Worm (Caenorhabditis elegans) whole organism, mixed stage, embryonic: ENCODE data around the gene F41B5.12.
"Not testable (repeated sequence)": the region's sequence is repeated elsewhere in the genome, so short reads cannot be mapped to it uniquely, and the experiment has no call there.

Source experiments
- bed-3 ChIP-seq: fragments of 200-800 bp; sonication (Bioruptor generic); optimal IDR thresholded peaks from 3 replicates; lab custom pipeline; 2018; ENCODE audit warnings: mild to moderate bottlenecking, missing genetic modification characterization, moderate library complexity, missing compliant biosample characterization
- blmp-1 ChIP-seq: fragments of 150-350 bp; optimal IDR thresholded peaks from 2 replicates; lab custom pipeline; 2014; ENCODE audit warnings: missing biosample characterization, missing genetic modification characterization
- ceh-39 ChIP-seq: fragments of 150-350 bp; optimal IDR thresholded peaks from 2 replicates; lab custom pipeline; 2014; ENCODE audit warnings: missing biosample characterization, missing genetic modification characterization
- ceh-43 ChIP-seq: fragments of 200-800 bp; sonication (Bioruptor generic); optimal IDR thresholded peaks from 2 replicates; lab custom pipeline; 2018; ENCODE audit warnings: mild to moderate bottlenecking, missing genetic modification characterization, moderate library complexity, missing compliant biosample characterization
- ceh-83 ChIP-seq: fragments of 200-800 bp; sonication (Bioruptor generic); optimal IDR thresholded peaks from 2 replicates; lab custom pipeline; 2018; ENCODE audit warnings: mild to moderate bottlenecking, missing genetic modification characterization, missing compliant biosample characterization
- ces-1 ChIP-seq: fragments of 150-350 bp; optimal IDR thresholded peaks from 2 replicates; lab custom pipeline; 2014; ENCODE audit warnings: missing biosample characterization, missing genetic modification reagents, missing genetic modification characterization
- cnd-1 ChIP-seq: fragments of 200-800 bp; sonication (Bioruptor generic); optimal IDR thresholded peaks from 2 replicates; lab custom pipeline; 2018; ENCODE audit warnings: mild to moderate bottlenecking, missing genetic modification characterization, missing compliant biosample characterization
- drap-1 ChIP-seq: fragments of 200-800 bp; sonication (Bioruptor generic); optimal IDR thresholded peaks from 3 replicates; lab custom pipeline; 2018; ENCODE audit warnings: mild to moderate bottlenecking, missing genetic modification characterization, missing compliant biosample characterization
- elt-1 ChIP-seq: sonication (generic microtip); optimal IDR thresholded peaks from 2 replicates; lab custom pipeline; 2017; ENCODE audit warnings: missing genetic modification characterization, mild to moderate bottlenecking, missing compliant biosample characterization, antibody characterized with exemption, moderate library complexity, borderline replicate concordance; ENCODE audit not compliant: insufficient read depth
- elt-3 ChIP-seq: fragments of 150-350 bp; optimal IDR thresholded peaks from 2 replicates; lab custom pipeline; 2014; ENCODE audit warnings: missing biosample characterization, missing genetic modification characterization
- flh-1 ChIP-seq: fragments of 200-800 bp; sonication (Bioruptor generic); optimal IDR thresholded peaks from 2 replicates; lab custom pipeline; 2018; ENCODE audit warnings: mild to moderate bottlenecking, missing genetic modification characterization, moderate library complexity, missing compliant biosample characterization
- hlh-1 ChIP-seq: fragments of 150-350 bp; optimal IDR thresholded peaks from 2 replicates; lab custom pipeline; 2014; ENCODE audit warnings: missing biosample characterization, missing genetic modification reagents, missing genetic modification characterization
- lin-13 ChIP-seq: fragments of 150-350 bp; optimal IDR thresholded peaks from 2 replicates; lab custom pipeline; 2014; ENCODE audit warnings: missing biosample characterization, missing genetic modification characterization
- lin-32 ChIP-seq: fragments of 200-800 bp; sonication (Bioruptor generic); optimal IDR thresholded peaks from 2 replicates; lab custom pipeline; 2018; ENCODE audit warnings: mild to moderate bottlenecking, missing genetic modification characterization, missing compliant biosample characterization
- lsy-2 ChIP-seq: fragments of 150-350 bp; optimal IDR thresholded peaks from 2 replicates; lab custom pipeline; 2014; ENCODE audit warnings: missing biosample characterization, missing genetic modification characterization
- mab-5 ChIP-seq: fragments of 150-350 bp; optimal IDR thresholded peaks from 2 replicates; lab custom pipeline; 2014; ENCODE audit warnings: missing biosample characterization, missing genetic modification characterization
- mep-1 ChIP-seq: fragments of 150-350 bp; optimal IDR thresholded peaks from 2 replicates; lab custom pipeline; 2017; ENCODE audit warnings: missing biosample characterization, missing genetic modification reagents, missing genetic modification characterization, inconsistent platforms
- mls-2 ChIP-seq: sonication (generic microtip); optimal IDR thresholded peaks from 2 replicates; lab custom pipeline; 2016; ENCODE audit warnings: mild to moderate bottlenecking, missing genetic modification characterization, moderate library complexity, missing compliant biosample characterization
- nhr-12 ChIP-seq: fragments of 150-350 bp; optimal IDR thresholded peaks from 2 replicates; lab custom pipeline; 2014; ENCODE audit warnings: missing biosample characterization, missing genetic modification characterization
- nhr-2 ChIP-seq: fragments of 150-350 bp; optimal IDR thresholded peaks from 2 replicates; lab custom pipeline; 2014; ENCODE audit warnings: missing biosample characterization, missing genetic modification characterization
- nhr-237 ChIP-seq: fragments of 150-350 bp; optimal IDR thresholded peaks from 2 replicates; lab custom pipeline; 2014; ENCODE audit warnings: missing biosample characterization, missing genetic modification characterization
- nhr-28 ChIP-seq: fragments of 150-350 bp; optimal IDR thresholded peaks from 2 replicates; lab custom pipeline; 2014; ENCODE audit warnings: missing biosample characterization, missing genetic modification characterization
- nhr-76 ChIP-seq: sonication (generic microtip); optimal IDR thresholded peaks from 2 replicates; lab custom pipeline; 2017; ENCODE audit warnings: missing biosample characterization, missing genetic modification characterization
- pha-4 ChIP-seq: fragments of 150-350 bp; optimal IDR thresholded peaks from 2 replicates; lab custom pipeline; 2018; ENCODE audit warnings: missing biosample characterization, missing genetic modification reagents, missing genetic modification characterization
- sem-2 ChIP-seq: fragments of 200-800 bp; sonication (Bioruptor generic); optimal IDR thresholded peaks from 2 replicates; lab custom pipeline; 2018; ENCODE audit warnings: mild to moderate bottlenecking, missing genetic modification characterization, missing compliant biosample characterization
- snpc-4 ChIP-seq: fragments of 150-350 bp; optimal IDR thresholded peaks from 2 replicates; lab custom pipeline; 2014; ENCODE audit warnings: missing biosample characterization, missing genetic modification characterization
- sptf-1 ChIP-seq: sonication (generic microtip); optimal IDR thresholded peaks from 2 replicates; lab custom pipeline; 2017; ENCODE audit warnings: mild to moderate bottlenecking, missing genetic modification characterization, moderate library complexity, missing compliant biosample characterization
- tbx-8 ChIP-seq: fragments of 200-800 bp; sonication (Bioruptor generic); optimal IDR thresholded peaks from 2 replicates; lab custom pipeline; 2018; ENCODE audit warnings: mild to moderate bottlenecking, missing genetic modification characterization, moderate library complexity, missing compliant biosample characterization
- unc-120 ChIP-seq: sonication (generic microtip); optimal IDR thresholded peaks from 2 replicates; lab custom pipeline; 2017; ENCODE audit warnings: missing genetic modification characterization, missing compliant biosample characterization; ENCODE audit not compliant: poor library complexity, severe bottlenecking
- unc-39 ChIP-seq: fragments of 150-350 bp; optimal IDR thresholded peaks from 2 replicates; lab custom pipeline; 2014; ENCODE audit warnings: missing biosample characterization, missing genetic modification characterization
- unc-62 ChIP-seq: fragments of 150-350 bp; optimal IDR thresholded peaks from 2 replicates; lab custom pipeline; 2014; ENCODE audit warnings: missing biosample characterization, missing genetic modification reagents, missing genetic modification characterization
- zip-8 ChIP-seq: fragments of 150-350 bp; optimal IDR thresholded peaks from 2 replicates; lab custom pipeline; 2014; ENCODE audit warnings: missing biosample characterization, missing genetic modification characterization
- ztf-11 ChIP-seq: fragments of 150-350 bp; optimal IDR thresholded peaks from 2 replicates; lab custom pipeline; 2014; ENCODE audit warnings: missing biosample characterization, missing genetic modification characterization

Gene F41B5.12

DNA sequence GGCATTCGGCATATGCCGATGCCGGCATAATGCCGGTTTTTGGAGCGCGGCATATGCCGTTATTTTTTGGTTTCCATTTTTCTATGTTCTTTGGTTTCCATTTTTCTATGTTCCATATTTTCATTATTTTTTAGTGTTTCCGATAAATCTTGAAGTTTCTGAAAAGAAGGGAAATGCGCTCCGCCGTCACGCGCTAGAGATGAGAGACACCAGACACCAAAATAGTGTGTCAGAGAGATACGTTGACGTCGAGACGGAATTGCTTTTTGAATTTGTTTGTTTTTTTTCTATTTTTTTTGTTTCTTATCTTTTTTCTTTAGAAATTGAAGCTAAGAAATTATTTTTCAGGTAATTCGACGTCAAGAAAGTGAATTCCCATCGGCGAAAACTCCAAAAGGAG is 5.6 kb upstream of the F41B5.12 start, which contains the start of gene F41B5.1:
TSS of gene F41B5.1 (plus strand) at position 343 of the 400 bp plus-strand sequence.
- TF ChIP-seq drap-1 (GFP tag; lab: Kevin White, UChicago); sptf-1 (tag; lab: Kevin White, UChicago); hlh-1 (tag; lab: Kevin White, UChicago): not testable (repeated sequence)

DNA sequence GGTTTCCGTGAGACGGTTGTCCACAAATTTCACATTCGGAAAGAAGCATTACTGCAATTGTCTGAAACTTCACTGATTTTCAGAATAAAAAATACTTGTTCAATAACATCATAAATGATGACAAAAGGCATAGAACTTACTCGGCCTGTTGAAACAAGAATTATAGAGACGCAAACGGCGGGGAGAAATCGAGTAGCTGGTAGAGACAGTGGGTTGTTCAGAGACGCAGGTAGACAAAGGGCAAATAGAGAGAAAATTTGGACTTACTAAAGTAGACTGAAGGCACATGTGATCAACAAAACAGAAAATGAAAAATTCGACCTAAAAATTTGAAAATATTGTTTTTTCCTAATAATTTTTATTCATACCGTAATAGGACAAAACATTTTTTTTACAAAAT is 1.0 kb upstream of the F41B5.12 start, which contains the start of gene nhr-182:
TSS of gene nhr-182 (minus strand) at position 178 of the 400 bp plus-strand sequence.
- no peak for TF ChIP-seq nhr-28
- TF ChIP-seq unc-62 (GFP tag; lab: Kevin White, UChicago): no peak
- no peak for TF ChIP-seq ceh-43 (GFP tag; lab: Kevin White, UChicago)
- TF ChIP-seq elt-1: no peak
- peak; percentile 75 for TF ChIP-seq pha-4 (tag; lab: Kevin White, UChicago)
- TF ChIP-seq hlh-1 (tag; lab: Kevin White, UChicago): no peak

DNA sequence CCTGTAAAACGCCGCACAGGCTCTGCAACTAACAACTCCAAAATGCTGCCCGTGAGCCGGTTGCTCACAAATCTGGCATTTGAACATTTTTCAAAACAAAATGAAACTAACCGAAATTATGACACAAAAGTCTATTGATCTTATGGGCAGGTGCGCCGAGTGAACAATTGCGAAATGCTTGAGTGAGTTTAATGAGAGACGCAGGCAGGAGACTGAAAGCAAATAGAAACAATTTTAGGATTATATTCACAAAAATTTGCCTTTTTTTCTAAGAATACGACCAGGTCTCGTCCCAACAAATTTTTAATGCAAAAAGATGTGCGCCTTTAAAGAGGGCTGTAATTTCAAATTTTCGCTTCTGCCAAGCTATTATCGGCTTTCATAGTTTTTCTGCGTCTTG is 3.7 kb downstream of the F41B5.12 start, which contains the start of gene nhr-183:
TSS of gene nhr-183 (minus strand) at position 180 of the 400 bp plus-strand sequence.
- no peak for TF ChIP-seq elt-1
- no peak for TF ChIP-seq mep-1 (tag; lab: Kevin White, UChicago)
- no peak for TF ChIP-seq nhr-2 (tag; lab: Kevin White, UChicago)
- no peak for TF ChIP-seq ceh-43 (GFP tag; lab: Kevin White, UChicago)
- TF ChIP-seq sem-2 (GFP tag; lab: Kevin White, UChicago): no peak
- no peak for TF ChIP-seq lsy-2 (tag; lab: Kevin White, UChicago)
- no peak for TF ChIP-seq bed-3 (GFP tag; lab: Kevin White, UChicago)
- TF ChIP-seq unc-39: no peak
- TF ChIP-seq sptf-1 (tag; lab: Kevin White, UChicago): no peak
- TF ChIP-seq ceh-39: no peak
- TF ChIP-seq tbx-8 (GFP tag; lab: Kevin White, UChicago): no peak
- no peak for TF ChIP-seq nhr-76 (tag; lab: Kevin White, UChicago)
- no peak for TF ChIP-seq elt-3 (tag; lab: Kevin White, UChicago)
- no peak for TF ChIP-seq unc-120 (tag; lab: Kevin White, UChicago)
- no peak for TF ChIP-seq pha-4 (tag; lab: Kevin White, UChicago)
- TF ChIP-seq cnd-1 (tag; lab: Kevin White, UChicago): no peak
- TF ChIP-seq flh-1 (GFP tag; lab: Kevin White, UChicago): no peak
- TF ChIP-seq lin-13: no peak

DNA sequence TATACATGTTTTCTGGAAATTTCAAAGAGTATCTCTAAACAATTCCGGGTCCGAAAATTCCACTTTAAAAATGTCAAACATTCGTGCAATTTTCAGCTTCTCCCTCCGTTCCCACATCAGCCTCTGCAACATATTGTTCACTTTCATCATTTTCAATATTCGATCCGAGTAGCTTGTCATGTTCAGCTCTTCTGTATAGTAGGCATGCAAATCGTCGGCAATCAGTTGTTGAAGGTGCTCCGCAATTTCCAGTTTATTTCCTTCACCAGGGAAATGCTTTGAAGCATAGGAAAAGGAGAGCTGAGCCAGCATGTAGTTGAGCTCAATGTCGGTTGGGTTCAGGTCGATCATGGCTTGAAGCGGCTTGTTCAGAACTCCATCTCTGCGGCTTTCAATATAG is 4.2 kb downstream of the F41B5.12 start:
- TF ChIP-seq mls-2 (tag; lab: Kevin White, UChicago) (no peak), snpc-4 (no peak), ztf-11 (tag; lab: Kevin White, UChicago) (no peak)
- TF ChIP-seq, all 35 proteins: peak for 0

DNA sequence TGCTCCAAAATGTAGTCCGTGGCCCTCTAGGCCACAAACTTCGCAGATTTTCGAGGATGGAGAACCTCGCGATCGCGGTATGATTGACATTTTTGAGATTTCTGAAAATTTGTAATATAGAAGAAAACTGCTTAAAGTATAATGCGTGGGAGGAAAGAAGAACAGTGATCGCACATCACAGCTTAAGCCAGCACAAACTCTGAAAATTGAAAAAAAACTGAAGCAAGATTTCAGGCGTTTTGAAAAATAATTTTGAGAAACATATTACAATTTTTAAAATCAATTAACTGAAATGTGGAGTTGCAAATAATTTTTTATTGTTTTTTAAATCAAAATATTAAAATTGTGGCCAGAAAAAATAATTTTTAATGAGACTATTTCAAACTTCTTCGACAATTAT is 6.2 kb downstream of the F41B5.12 start, which contains the start of gene nhr-275:
TSS of gene nhr-275 (minus strand) at position 101 of the 400 bp plus-strand sequence.
- TF ChIP-seq snpc-4 (no peak), flh-1 (GFP tag; lab: Kevin White, UChicago) (no peak), sem-2 (GFP tag; lab: Kevin White, UChicago) (no peak), bed-3 (GFP tag; lab: Kevin White, UChicago) (no peak), elt-1 (no peak), zip-8 (tag; lab: Kevin White, UChicago) (no peak), elt-3 (tag; lab: Kevin White, UChicago) (no peak), ceh-39 (no peak), pha-4 (tag; lab: Kevin White, UChicago) (no peak), nhr-12 (tag; lab: Kevin White, UChicago) (no peak), tbx-8 (GFP tag; lab: Kevin White, UChicago) (no peak), nhr-76 (tag; lab: Kevin White, UChicago) (no peak), hlh-1 (tag; lab: Kevin White, UChicago) (no peak), sptf-1 (tag; lab: Kevin White, UChicago) (no peak), lin-32 (no peak), mep-1 (tag; lab: Kevin White, UChicago) (no peak), mab-5 (no peak)

DNA sequence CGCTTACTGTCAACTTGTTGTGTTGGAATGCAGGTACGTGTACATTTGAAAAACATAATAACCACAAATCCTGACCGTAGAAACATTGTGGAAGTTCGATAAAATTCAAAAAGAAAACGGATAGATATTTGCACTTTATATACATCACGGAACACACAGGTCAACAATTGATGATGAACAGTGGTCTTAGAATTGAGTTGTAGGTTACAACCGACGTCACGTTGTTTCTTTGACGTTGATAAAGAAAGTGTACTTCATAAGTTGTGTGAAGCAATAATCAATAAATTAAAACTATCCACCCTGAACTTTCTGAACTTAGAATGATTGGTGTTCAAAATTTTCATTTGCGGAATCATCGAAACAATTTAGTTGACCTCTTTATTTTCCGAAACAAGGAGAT is 11.0 kb downstream of the F41B5.12 start, which contains the start of gene Y5H2A.1:
TSS of gene Y5H2A.1 (minus strand) at position 101 of the 400 bp plus-strand sequence.
- TF ChIP-seq sem-2 (GFP tag; lab: Kevin White, UChicago) (no peak), hlh-1 (tag; lab: Kevin White, UChicago) (no peak), bed-3 (GFP tag; lab: Kevin White, UChicago) (no peak), blmp-1 (tag; lab: Kevin White, UChicago) (no peak), mep-1 (tag; lab: Kevin White, UChicago) (no peak), nhr-28 (no peak), unc-39 (no peak), nhr-237 (tag; lab: Kevin White, UChicago) (no peak), ces-1 (GFP tag; lab: Kevin White, UChicago) (no peak), ceh-83 (GFP tag; lab: Kevin White, UChicago) (no peak)
